Worm (Caenorhabditis elegans) whole organism, early embryonic: ENCODE results near the gene ugt-15.

ENCODE experiments used
- F13C5.2 ChIP-seq: sonication (generic microtip); optimal IDR thresholded peaks from 2 replicates; lab custom pipeline; 2017; ENCODE audit warnings: mild to moderate bottlenecking, missing genetic modification characterization, inconsistent platforms, missing compliant biosample characterization
- ama-1 ChIP-seq: fragments of 150-350 bp; optimal IDR thresholded peaks from 2 replicates; lab custom pipeline; 2014
- ceh-13 ChIP-seq: fragments of 200-800 bp; sonication (Bioruptor generic); optimal IDR thresholded peaks from 2 replicates; lab custom pipeline; 2018; ENCODE audit warnings: mild to moderate bottlenecking, missing genetic modification characterization, missing compliant biosample characterization
- ets-7 ChIP-seq: sonication (generic microtip); optimal IDR thresholded peaks from 2 replicates; lab custom pipeline; 2016; ENCODE audit warnings: missing genotype, missing genetic modification characterization, missing compliant biosample characterization
- flt-1 ChIP-seq: fragments of 200-800 bp; sonication (Bioruptor generic); IDR thresholded peaks from 2 replicates; pipeline ENCODE4 v1.3.6; 2022; ENCODE audit warnings: missing genetic modification characterization, missing compliant biosample characterization
- hmbx-1 ChIP-seq: sonication (generic microtip); optimal IDR thresholded peaks from 2 replicates; lab custom pipeline; 2016; ENCODE audit warnings: mild to moderate bottlenecking, missing genetic modification characterization, missing compliant biosample characterization
- pes-1 ChIP-seq: fragments of 200-800 bp; sonication (Bioruptor generic); IDR thresholded peaks from 2 replicates; pipeline ENCODE4 v1.3.6; 2022; ENCODE audit warnings: missing genetic modification reagents, missing genetic modification characterization, missing compliant biosample characterization
- scrt-1 ChIP-seq: fragments of 200-800 bp; sonication (Bioruptor generic); IDR thresholded peaks from 2 replicates; pipeline ENCODE4 v1.3.6; 2022; ENCODE audit warnings: missing genetic modification characterization, missing compliant biosample characterization
- sea-1 ChIP-seq: fragments of 200-800 bp; sonication (Bioruptor generic); conservative IDR thresholded peaks from 2 replicates; pipeline ENCODE4 v1.3.6; 2022; ENCODE audit warnings: missing genetic modification characterization, missing compliant biosample characterization
- tbx-11 ChIP-seq: fragments of 200-800 bp; sonication (Bioruptor generic); IDR thresholded peaks from 2 replicates; pipeline ENCODE4 v1.3.6; 2022; ENCODE audit warnings: missing genetic modification characterization, missing compliant biosample characterization
- tbx-37 ChIP-seq: fragments of 200-800 bp; sonication (Bioruptor generic); conservative IDR thresholded peaks from 2 replicates; pipeline ENCODE4 v1.3.6; 2022; ENCODE audit warnings: missing genetic modification reagents, missing genetic modification characterization, missing compliant biosample characterization

DNA sequence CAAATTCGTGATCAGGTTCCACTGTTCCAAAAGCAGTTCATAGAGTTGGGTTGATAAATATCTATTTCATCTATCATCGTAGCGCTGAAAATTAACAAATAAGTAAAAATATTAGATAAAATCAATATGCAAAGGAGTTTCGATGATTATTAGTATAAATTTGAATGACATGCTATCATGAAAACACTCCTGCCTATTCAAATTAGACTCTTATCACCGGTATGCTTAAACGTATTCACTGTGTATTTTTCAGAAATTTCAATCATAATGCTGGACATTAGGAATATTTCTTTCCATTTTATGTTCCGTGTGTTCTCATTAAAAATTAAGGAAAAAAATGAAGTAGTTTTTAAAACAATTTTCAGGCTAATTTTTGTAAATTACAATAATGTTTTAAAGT, 17.9 kb downstream of the ugt-15 start, which contains the start of gene C44H9.6:
- TF ChIP-seq hmbx-1 (tag; lab: Kevin White, UChicago) (no peak), sea-1 (GFP tag; lab: Robert Waterston, UW) (no peak), tbx-11 (GFP tag; lab: Robert Waterston, UW) (no peak), pes-1 (GFP tag; lab: Robert Waterston, UW) (no peak), scrt-1 (GFP tag; lab: Robert Waterston, UW) (no peak), flt-1 (GFP tag; lab: Robert Waterston, UW) (no peak), ama-1 (no peak), ceh-13 (GFP tag; lab: Kevin White, UChicago) (no peak), ets-7 (tag; lab: Kevin White, UChicago) (no peak), F13C5.2 (tag; lab: Kevin White, UChicago) (no peak), tbx-37 (no peak)
